Worm (Caenorhabditis elegans) whole organism, L1 larva: ENCODE data around the gene R12B2.8.

ENCODE experiments used
- blmp-1 ChIP-seq: fragments of 150-350 bp; optimal IDR thresholded peaks from 2 replicates; lab custom pipeline; 2014; ENCODE audit warnings: missing biosample characterization, missing genetic modification characterization
- egl-27 ChIP-seq, 2 experiments: fragments of 150-350 bp in 1 of 2; sonication (generic microtip); optimal IDR thresholded peaks; 3 replicates each; lab custom pipeline; 2017 to 2018; ENCODE audit warnings: missing biosample characterization in 2 of 2, missing genetic modification characterization in 2 of 2, missing genetic modification reagents in 2 of 2
- fos-1 ChIP-seq: fragments of 150-350 bp; optimal IDR thresholded peaks from 2 replicates; lab custom pipeline; 2014; ENCODE audit warnings: missing biosample characterization, missing genetic modification characterization
- lir-3 ChIP-seq: sonication (generic microtip); optimal IDR thresholded peaks from 2 replicates; lab custom pipeline; 2016; ENCODE audit warnings: mild to moderate bottlenecking, missing genetic modification characterization, moderate library complexity, missing compliant biosample characterization; ENCODE audit not compliant: poor library complexity
- mdl-1 ChIP-seq, 2 experiments: fragments of 150-350 bp; optimal IDR thresholded peaks; 2 replicates each; lab custom pipeline; 2014 to 2017; ENCODE audit warnings: missing biosample characterization in 2 of 2, missing genetic modification characterization in 2 of 2, inconsistent platforms in 1 of 2
- nhr-77 ChIP-seq: fragments of 150-350 bp; optimal IDR thresholded peaks from 2 replicates; lab custom pipeline; 2014; ENCODE audit warnings: missing biosample characterization, missing genetic modification characterization
- pag-3 ChIP-seq: sonication (generic microtip); optimal IDR thresholded peaks from 2 replicates; lab custom pipeline; 2017; ENCODE audit warnings: missing genetic modification characterization, mild to moderate bottlenecking, missing compliant biosample characterization, antibody characterized with exemption, borderline replicate concordance; ENCODE audit not compliant: insufficient read depth
- pqm-1 ChIP-seq: sonication (generic microtip); optimal IDR thresholded peaks from 3 replicates; lab custom pipeline; 2017; ENCODE audit warnings: missing biosample characterization, missing genetic modification characterization
- skn-1 ChIP-seq: fragments of 150-350 bp; optimal IDR thresholded peaks from 2 replicates; lab custom pipeline; 2014; ENCODE audit warnings: missing biosample characterization, missing genetic modification characterization
- tbx-2 ChIP-seq: sonication (generic microtip); optimal IDR thresholded peaks from 2 replicates; lab custom pipeline; 2016; ENCODE audit warnings: missing genetic modification characterization, missing compliant biosample characterization
- unc-62 ChIP-seq: fragments of 150-350 bp; optimal IDR thresholded peaks from 2 replicates; lab custom pipeline; 2014; ENCODE audit warnings: missing biosample characterization, missing genetic modification reagents, missing genetic modification characterization
- ztf-4 ChIP-seq: fragments of 150-350 bp; optimal IDR thresholded peaks from 2 replicates; lab custom pipeline; 2014; ENCODE audit warnings: missing biosample characterization, missing genetic modification characterization

DNA sequence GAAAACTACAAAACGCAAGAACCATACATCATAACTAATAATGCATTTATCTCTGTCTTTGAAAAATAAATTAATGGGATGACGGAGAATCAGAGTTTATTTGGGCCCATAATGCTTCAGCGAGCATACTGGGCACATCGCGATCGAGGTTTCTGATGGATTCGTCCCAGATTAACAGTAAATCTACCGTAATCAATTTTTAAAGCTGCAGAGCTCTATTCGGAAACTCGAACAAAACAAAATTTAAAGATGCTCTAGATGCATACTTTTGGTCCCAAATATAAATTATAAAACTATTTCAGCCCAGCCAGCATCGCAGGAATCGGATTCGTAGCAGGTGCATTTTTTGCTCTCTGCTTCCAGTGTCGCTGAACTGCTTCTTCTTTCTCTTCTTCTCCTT is 4.3 kb downstream of the R12B2.8 start:
- TF ChIP-seq lir-3 (tag; lab: Kevin White, UChicago): no peak
- no peak for TF ChIP-seq mdl-1 (tag; optimal IDR thresholded peaks at IDR 0.05; lab: Kevin White, UChicago)
- TF ChIP-seq tbx-2 (tag; lab: Kevin White, UChicago): no peak
- no peak for TF ChIP-seq ztf-4
- no peak for TF ChIP-seq nhr-77 (tag; lab: Kevin White, UChicago)
- TF ChIP-seq pqm-1 (tag; lab: Kevin White, UChicago): no peak
- TF ChIP-seq skn-1 (tag; lab: Kevin White, UChicago): no peak
- TF ChIP-seq egl-27 (tag; optimal IDR thresholded peaks at IDR 0.05; lab: Kevin White, UChicago): no peak
- no peak for TF ChIP-seq pag-3 (tag; lab: Kevin White, UChicago)
- no peak for TF ChIP-seq unc-62
- no peak for TF ChIP-seq fos-1 (tag; lab: Kevin White, UChicago)
- TF ChIP-seq blmp-1 (tag; lab: Kevin White, UChicago): no peak
